Worm (Caenorhabditis elegans) whole organism, late embryonic: ENCODE measurements around the gene ari-2.

ENCODE experiments used
- T23F11.4 ChIP-seq: fragments of 200-800 bp; sonication (Bioruptor generic); optimal IDR thresholded peaks from 2 replicates; lab custom pipeline; 2018; ENCODE audit warnings: mild to moderate bottlenecking, missing genetic modification characterization, missing compliant biosample characterization
- ceh-34 ChIP-seq: sonication (generic microtip); optimal IDR thresholded peaks from 2 replicates; lab custom pipeline; 2016; ENCODE audit warnings: mild to moderate bottlenecking, missing genetic modification characterization, missing compliant biosample characterization
- che-1 ChIP-seq: sonication (generic microtip); optimal IDR thresholded peaks from 2 replicates; lab custom pipeline; 2016; ENCODE audit warnings: mild to moderate bottlenecking, missing genetic modification characterization, missing compliant biosample characterization
- dve-1 ChIP-seq: sonication (generic microtip); optimal IDR thresholded peaks from 2 replicates; lab custom pipeline; 2017; ENCODE audit warnings: antibody characterized with exemption, mild to moderate bottlenecking, missing genetic modification characterization, missing compliant biosample characterization
- ets-4 ChIP-seq: sonication (generic microtip); optimal IDR thresholded peaks from 2 replicates; lab custom pipeline; 2016; ENCODE audit warnings: missing genetic modification characterization, missing compliant biosample characterization
- pag-3 ChIP-seq: sonication (generic microtip); optimal IDR thresholded peaks from 2 replicates; lab custom pipeline; 2016; ENCODE audit warnings: missing compliant biosample characterization, missing genetic modification characterization, borderline replicate concordance
- pqm-1 ChIP-seq: sonication (generic microtip); optimal IDR thresholded peaks from 2 replicates; lab custom pipeline; 2016; ENCODE audit warnings: missing genetic modification characterization, missing compliant biosample characterization

DNA sequence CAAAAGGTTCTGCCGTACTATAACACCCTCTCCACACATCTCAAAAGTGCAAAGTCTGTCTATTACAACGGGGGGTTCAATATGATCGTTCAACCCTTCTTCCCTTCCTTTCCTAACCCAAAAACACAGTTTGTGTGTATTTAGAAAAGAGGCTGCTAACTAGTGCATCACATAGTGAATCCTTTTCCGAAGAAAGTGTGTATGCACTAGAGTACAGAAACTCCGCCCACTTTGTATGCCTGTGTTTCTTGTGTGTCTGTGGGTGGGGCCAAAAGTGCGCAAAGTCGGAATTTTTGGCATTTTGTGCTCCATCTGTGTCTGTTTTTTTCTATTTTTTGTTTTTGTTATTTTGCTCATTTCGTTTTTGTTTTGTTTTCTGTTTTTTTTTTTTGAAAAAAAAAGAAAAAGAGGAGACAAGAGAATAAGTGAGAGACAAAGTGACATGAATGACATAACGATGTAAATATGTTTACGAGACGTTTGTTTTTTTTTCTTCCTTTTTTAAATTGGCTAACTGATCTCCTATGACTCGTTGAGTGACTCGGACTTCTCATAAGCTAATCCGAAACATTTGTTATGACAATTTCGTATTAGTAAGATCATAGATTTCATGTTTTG is 47.7 kb downstream of the ari-2 start:
- TF ChIP-seq ceh-34 (no peak), pqm-1 (tag; lab: Kevin White, UChicago) (no peak), che-1 (no peak), dve-1 (tag; lab: Kevin White, UChicago) (no peak), pag-3 (tag; lab: Kevin White, UChicago) (no peak), T23F11.4 (GFP tag; lab: Kevin White, UChicago) (no peak), ets-4 (tag; lab: Kevin White, UChicago) (no peak)
